Fruit fly (Drosophila melanogaster): ENCODE data around the gene CG1299.

Gene CG1299

DNA sequence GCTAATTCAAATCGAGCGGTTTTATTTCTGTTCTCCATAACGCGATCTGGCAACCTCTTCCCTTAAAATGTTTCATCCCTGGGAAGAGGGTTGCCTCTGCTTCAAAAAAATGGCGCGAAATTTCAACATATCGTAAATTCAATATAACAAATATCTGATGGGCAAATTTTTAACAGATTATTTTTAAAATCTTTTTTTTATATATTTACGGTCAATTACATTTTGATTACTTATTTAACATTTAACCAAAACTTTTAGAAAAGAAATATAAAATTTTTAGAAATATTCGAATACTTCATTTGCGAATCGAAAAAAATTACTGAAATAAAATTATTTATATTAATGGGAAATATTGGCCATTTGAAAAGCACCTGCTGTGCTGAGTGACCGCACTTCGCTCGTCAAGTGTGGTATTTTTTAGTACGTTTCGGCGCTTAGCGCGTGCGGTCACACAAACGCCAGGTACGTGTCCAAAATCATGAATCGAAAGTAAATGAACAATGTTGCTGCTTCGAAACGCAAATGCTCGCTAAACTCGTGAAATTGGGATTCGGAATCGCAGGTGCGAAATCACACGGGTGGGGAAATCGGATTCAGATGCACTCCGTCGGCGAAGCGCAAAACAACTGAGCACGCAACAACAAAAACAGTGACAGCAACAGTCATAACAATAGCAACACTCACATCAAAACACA is 21.6 kb downstream of the CG1299 start, which contains the start of gene Ero1L:
Gene Ero1L (plus strand): TSS at position 448 of the 695 bp plus-strand sequence.
- TF ChIP-seq insv (optimal IDR thresholded peaks at IDR 0.05) (no peak), h (optimal IDR thresholded peaks at IDR 0.05) (no peak), Sin3A (optimal IDR thresholded peaks at IDR 0.05) (no peak), ttk (optimal IDR thresholded peaks at IDR 0.05) (no peak), psq (optimal IDR thresholded peaks at IDR 0.05) (no peak), Myc (optimal IDR thresholded peaks at IDR 0.05) (no peak)

dm6 chr3L:4173584-4173983 is 25.1 kb downstream of the CG1299 start, which contains the start of gene CG18675:
CG18675 (plus strand) TSS chr3L:4173884.
- TF ChIP-seq insv (optimal IDR thresholded peaks at IDR 0.05) (no peak), Myc (optimal IDR thresholded peaks at IDR 0.05) (no peak), Sin3A (optimal IDR thresholded peaks at IDR 0.05) (no peak), ttk (optimal IDR thresholded peaks at IDR 0.05) (no peak), psq (optimal IDR thresholded peaks at IDR 0.05) (no peak), h (optimal IDR thresholded peaks at IDR 0.05) (no peak)

DNA sequence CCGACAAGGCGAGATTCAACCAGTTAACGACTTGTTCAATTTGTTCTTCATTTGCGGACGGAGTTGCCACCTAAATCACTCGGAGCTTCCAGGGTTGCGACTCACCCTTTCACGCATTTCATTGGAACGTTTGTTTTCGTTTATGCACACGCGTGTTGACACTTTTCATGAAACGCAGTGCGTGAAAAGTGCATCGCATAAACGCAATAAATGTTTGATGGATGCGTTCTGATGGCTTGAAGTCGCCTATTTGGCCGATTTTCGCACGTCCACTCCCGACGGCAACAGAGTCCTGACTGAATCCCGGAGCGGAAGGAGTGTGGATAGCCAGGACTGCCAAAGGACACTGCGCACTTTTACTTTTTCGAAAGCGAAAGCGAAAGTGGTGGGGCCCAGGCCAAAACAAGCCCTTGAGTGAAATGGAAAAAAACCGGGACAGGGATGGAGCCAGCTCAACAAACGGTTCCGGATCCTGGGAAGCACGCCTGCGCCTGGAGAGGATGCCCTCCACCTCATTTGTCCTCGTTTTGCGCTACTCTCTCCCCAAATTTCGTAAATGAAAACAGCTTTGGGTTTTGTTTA is 29.6 kb downstream of the CG1299 start, which contains the start of gene Teh4:
Gene Teh4 (minus strand): TSS at position 290 of the 582 bp plus-strand sequence.
- TF ChIP-seq Myc (optimal IDR thresholded peaks at IDR 0.05) (no peak), psq (optimal IDR thresholded peaks at IDR 0.05) (no peak), insv (optimal IDR thresholded peaks at IDR 0.05) (no peak), h (optimal IDR thresholded peaks at IDR 0.05) (no peak), Sin3A (optimal IDR thresholded peaks at IDR 0.05) (no peak), ttk (optimal IDR thresholded peaks at IDR 0.05) (no peak)

DNA sequence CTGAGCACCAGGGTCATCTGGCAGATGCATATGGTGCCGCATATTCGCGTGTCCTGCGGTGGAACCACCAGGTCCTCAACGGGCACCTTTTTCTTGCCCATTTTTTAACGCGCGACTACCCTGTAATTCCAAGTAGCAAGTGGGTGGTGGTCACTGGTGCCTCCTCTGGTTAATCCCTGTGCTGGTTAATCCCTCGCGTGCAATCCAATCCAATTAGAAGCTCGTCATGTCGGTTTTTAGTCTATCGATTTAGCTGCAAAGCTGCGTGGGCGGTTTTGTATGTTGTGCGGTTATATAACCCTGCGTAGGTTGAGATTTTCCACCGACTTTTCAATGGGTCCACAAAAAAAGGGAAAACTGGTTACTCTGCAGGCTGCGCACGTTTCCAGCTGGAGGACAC is 36.1 kb downstream of the CG1299 start, which contains the start of gene Teh3:
Gene Teh3 (minus strand): TSS at position 101 of the 400 bp plus-strand sequence.
- no peak for TF ChIP-seq h (optimal IDR thresholded peaks at IDR 0.05)
- no peak for TF ChIP-seq psq (optimal IDR thresholded peaks at IDR 0.05)
- TF ChIP-seq Myc (optimal IDR thresholded peaks at IDR 0.05): no peak
- no peak for TF ChIP-seq Sin3A (optimal IDR thresholded peaks at IDR 0.05)
- no peak for TF ChIP-seq ttk (optimal IDR thresholded peaks at IDR 0.05)
- no peak for TF ChIP-seq insv (optimal IDR thresholded peaks at IDR 0.05)

- no peak for TF ChIP-seq h (optimal IDR thresholded peaks at IDR 0.05)
- TF ChIP-seq Myc (optimal IDR thresholded peaks at IDR 0.05): no peak
- TF ChIP-seq psq (optimal IDR thresholded peaks at IDR 0.05): no peak
Observed at dm6 chr3L:4185259-4185658, 36.8 kb downstream of the CG1299 start.

DNA sequence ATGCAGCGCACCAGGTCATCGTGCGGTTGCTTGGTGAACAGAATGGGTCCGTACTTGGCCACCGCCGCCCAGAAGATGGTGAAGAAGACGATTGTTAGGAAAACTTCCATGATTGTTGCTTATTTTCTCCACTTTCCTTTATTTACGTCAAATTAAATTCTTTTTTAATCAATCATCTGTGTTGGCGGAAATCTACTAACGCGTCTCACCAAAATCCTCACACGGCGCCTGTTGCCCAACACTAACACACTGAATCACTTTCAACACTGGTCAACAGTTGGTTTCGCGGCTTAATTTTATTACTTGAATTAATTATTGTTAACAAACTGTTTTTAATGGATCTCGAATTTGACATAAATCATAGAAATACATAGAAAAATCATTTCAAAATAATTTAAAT is 38.2 kb downstream of the CG1299 start, which contains the start of gene VhaM9.7-c:
Gene VhaM9.7-c (minus strand): TSS at position 207 of the 400 bp plus-strand sequence.
- TF ChIP-seq insv (optimal IDR thresholded peaks at IDR 0.05) (no peak), h (optimal IDR thresholded peaks at IDR 0.05) (no peak), psq (optimal IDR thresholded peaks at IDR 0.05) (no peak)

DNA sequence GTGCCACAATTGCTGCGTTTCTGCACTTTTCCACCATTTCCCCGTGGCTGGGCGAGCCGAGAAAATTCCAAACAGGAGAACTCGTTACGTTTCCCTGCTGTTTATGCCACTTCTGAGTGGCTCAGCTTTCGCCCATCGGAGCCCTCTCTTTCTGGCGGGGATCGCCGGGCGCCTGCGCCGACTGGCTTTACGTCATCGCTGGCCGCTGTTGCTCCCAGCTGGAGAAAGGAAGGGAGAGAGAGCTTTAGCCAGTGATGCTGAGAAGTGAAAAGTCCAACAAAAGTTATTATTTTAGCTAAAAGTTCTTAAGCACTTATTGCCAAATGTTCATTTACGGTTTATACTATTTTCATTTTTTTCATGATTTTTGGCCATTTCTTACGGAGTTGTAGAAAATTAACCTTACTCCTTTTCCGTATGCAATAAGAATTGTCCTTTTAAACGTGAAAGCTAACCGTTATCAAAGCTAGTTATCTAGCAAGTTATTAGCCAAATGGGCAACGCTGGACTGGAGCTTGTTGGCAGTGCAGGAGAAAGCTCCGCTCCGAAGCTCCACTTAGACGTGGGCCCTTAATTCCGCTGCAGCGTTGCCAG is 39.5 kb downstream of the CG1299 start, which contains the start of the genes Teh2 and tipE:
Gene Teh2 (minus strand): TSS at position 94 of the 594 bp plus-strand sequence.
Gene tipE (plus strand): TSS at position 570 of the 594 bp plus-strand sequence.
- TF ChIP-seq insv (optimal IDR thresholded peaks at IDR 0.05): no peak
- TF ChIP-seq psq (optimal IDR thresholded peaks at IDR 0.05): no peak
- TF ChIP-seq ttk (optimal IDR thresholded peaks at IDR 0.05): no peak
- no peak for TF ChIP-seq Myc (optimal IDR thresholded peaks at IDR 0.05)
- TF ChIP-seq h (optimal IDR thresholded peaks at IDR 0.05): no peak

- TF ChIP-seq ttk (optimal IDR thresholded peaks at IDR 0.05) (no peak), psq (optimal IDR thresholded peaks at IDR 0.05) (no peak), h (optimal IDR thresholded peaks at IDR 0.05) (no peak), insv (optimal IDR thresholded peaks at IDR 0.05) (no peak), Myc (optimal IDR thresholded peaks at IDR 0.05) (no peak), Sin3A (optimal IDR thresholded peaks at IDR 0.05) (no peak)
Observed at dm6 chr3L:4193730-4194649, 45.5 kb downstream of the CG1299 start, which contains the start of gene CG43367. CG43367 (plus strand) TSS chr3L:4193993.

Data from Kc167 (cell line).